Worm (Caenorhabditis elegans): ENCODE measurements around the gene dcn-1.

dcn-1 gene

DNA sequence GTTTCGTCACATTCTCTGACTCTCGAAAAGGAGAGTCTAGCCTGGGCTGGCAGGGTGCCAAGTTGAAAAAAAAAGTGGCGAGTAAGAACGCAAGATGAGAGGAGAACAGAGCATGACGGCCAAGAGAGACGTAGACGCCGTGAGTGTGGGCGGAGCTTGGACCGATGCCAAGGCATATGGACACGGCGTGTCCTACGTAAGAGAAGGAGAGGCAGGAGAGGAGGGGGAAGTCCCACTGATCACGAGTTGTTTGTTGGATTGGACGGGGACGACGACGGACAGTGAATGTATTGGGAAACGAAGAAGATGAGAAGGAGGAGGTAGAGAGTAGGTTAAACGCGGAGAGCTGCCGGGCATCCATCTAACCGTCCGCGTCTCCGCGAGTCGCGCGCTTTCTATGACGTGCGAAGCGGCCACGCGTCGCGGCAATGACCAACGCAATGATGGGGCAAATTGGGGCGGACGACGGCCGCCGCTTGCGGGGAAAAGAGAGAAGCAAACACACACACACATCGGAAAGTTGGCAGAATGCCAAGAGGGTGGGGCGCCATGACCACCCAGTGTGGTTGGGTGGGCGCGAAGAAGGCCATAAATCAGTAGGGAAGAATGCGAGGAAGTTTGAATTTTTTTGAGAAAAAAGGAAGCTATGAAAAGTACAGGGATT lies 31.6 kb upstream of the dcn-1 start (continued):
- peak; percentile 99 for TF ChIP-seq lin-40 (tag; optimal IDR thresholded peaks at IDR 0.05)
- no peak for TF ChIP-seq madf-8 (GFP tag; conservative IDR thresholded peaks at IDR 0.05)
- no peak for TF ChIP-seq him-1 (tag; optimal IDR thresholded peaks at IDR 0.05)
- TF ChIP-seq F57C9.4 (tag; optimal IDR thresholded peaks at IDR 0.05) = no peak
- TF ChIP-seq C17E4.6 (GFP tag; IDR thresholded peaks at IDR 0.05) = peak; percentile 52; the same call in 1 of the 2 replicates
- TF ChIP-seq Y79H2A.3 (GFP tag; conservative IDR thresholded peaks at IDR 0.05) = no peak
- TF ChIP-seq sptf-2 (GFP tag; optimal IDR thresholded peaks at IDR 0.05) = no peak
- peak; percentile 61 for TF ChIP-seq akir-1 (GFP tag; optimal IDR thresholded peaks at IDR 0.05)

DNA sequence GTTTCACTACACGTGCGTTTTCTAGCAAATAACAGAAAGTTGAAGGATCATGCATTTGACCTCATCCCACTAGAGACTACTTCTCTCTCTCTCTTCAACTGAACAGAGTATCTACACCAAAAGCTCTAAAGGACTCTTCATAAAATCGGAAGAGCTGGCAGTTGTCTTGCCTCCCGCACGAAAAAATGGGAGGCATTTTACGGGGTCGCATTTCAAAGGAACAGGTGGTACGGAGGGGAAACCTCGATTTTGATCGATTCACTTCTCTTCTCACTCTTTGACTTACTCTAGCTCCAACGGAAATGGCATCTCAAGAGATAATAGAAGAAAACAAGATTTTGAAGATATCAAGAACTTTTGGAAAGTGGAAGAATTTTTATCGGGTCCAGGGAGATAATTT lies 30.5 kb upstream of the dcn-1 start:
- TF ChIP-seq nfyb-1 (GFP tag; IDR thresholded peaks at IDR 0.05) (no peak), hrde-1 (tag; optimal IDR thresholded peaks at IDR 0.05; ENCODE audit: borderline replicate concordance) (no peak), lsl-1 (GFP tag; optimal IDR thresholded peaks at IDR 0.05) (no peak), nfya-2 (GFP tag; IDR thresholded peaks at IDR 0.05) (no peak), F55B11.4 (tag; optimal IDR thresholded peaks at IDR 0.05; ENCODE audit: borderline replicate concordance, insufficient read depth) (no peak)

- TF ChIP-seq tbp1 (GFP tag; optimal IDR thresholded peaks at IDR 0.05) (peak; percentile 43), B0336.3 (GFP tag; IDR thresholded peaks at IDR 0.05) (peak; percentile 76), B0261.1 (tag; optimal IDR thresholded peaks at IDR 0.05) (no peak), hrde-1 (tag; optimal IDR thresholded peaks at IDR 0.05; ENCODE audit: borderline replicate concordance) (no peak), tbx-9 (tag; optimal IDR thresholded peaks at IDR 0.05; ENCODE audit: borderline replicate concordance) (no peak), xnd-1 (tag; optimal IDR thresholded peaks at IDR 0.05) (no peak), athp-1 (tag; optimal IDR thresholded peaks at IDR 0.05) (no peak), K11D2.4 (GFP tag; IDR thresholded peaks at IDR 0.05) (peak; percentile 75), Y79H2A.3 (GFP tag; conservative IDR thresholded peaks at IDR 0.05) (no peak), F23B12.7 (tag; optimal IDR thresholded peaks at IDR 0.05; ENCODE audit: insufficient read depth) (no peak), F10E7.11 (tag; optimal IDR thresholded peaks at IDR 0.05) (no peak), C06A6.2 (GFP tag; conservative IDR thresholded peaks at IDR 0.05) (no peak; the same call in 1 of the 2 replicates), attf-6 (GFP tag; IDR thresholded peaks at IDR 0.05) (no peak), ekl-4 (GFP tag; IDR thresholded peaks at IDR 0.05) (no peak), lir-1 (GFP tag; conservative IDR thresholded peaks at IDR 0.05) (0 out of 2 replicates have a peak, but pooled peaks have one; percentile 29), zfh-2 (GFP tag; conservative IDR thresholded peaks at IDR 0.05) (peak; percentile 73), B0035.1 (tag; optimal IDR thresholded peaks at IDR 0.05) (no peak), ceh-100 (GFP tag; IDR thresholded peaks at IDR 0.05) (no peak), Y56A3A.18 (GFP tag; IDR thresholded peaks at IDR 0.05) (no peak), him-1 (tag; optimal IDR thresholded peaks at IDR 0.05) (no peak), ztf-25 (GFP tag; IDR thresholded peaks at IDR 0.05) (no peak), attf-5 (GFP tag; optimal IDR thresholded peaks at IDR 0.05) (peak; percentile 85), snpc-4 (GFP tag; optimal IDR thresholded peaks at IDR 0.05) (no peak), snpc-4 (tag; optimal IDR thresholded peaks at IDR 0.05) (peak in 3 of 4 experiments; percentile 20 to 57 (median 52)), ets-4 (GFP tag; optimal IDR thresholded peaks at IDR 0.05) (peak; percentile 40), nfya-2 (GFP tag; IDR thresholded peaks at IDR 0.05) (no peak), hsf-1 (GFP tag; IDR thresholded peaks at IDR 0.05) (no peak), dox-1 (GFP tag; IDR thresholded peaks at IDR 0.05) (peak; percentile 78), K12H6.12 (tag; optimal IDR thresholded peaks at IDR 0.05) (no peak), madf-8 (GFP tag; conservative IDR thresholded peaks at IDR 0.05) (no peak), lin-35 (GFP tag; optimal IDR thresholded peaks at IDR 0.05) (no peak), dpl-1 (GFP tag; optimal IDR thresholded peaks at IDR 0.05) (no peak), cebp-1 (GFP tag; IDR thresholded peaks at IDR 0.05) (no peak), cebp-1 (tag; optimal IDR thresholded peaks at IDR 0.05) (peak; percentile 77), F57C9.4 (tag; optimal IDR thresholded peaks at IDR 0.05) (no peak), sptf-2 (GFP tag; optimal IDR thresholded peaks at IDR 0.05) (no peak), ztf-6 (GFP tag; IDR thresholded peaks at IDR 0.05) (no peak)
Observed at ce11 chrIII:4284732-4285165, 29.0 kb upstream of the dcn-1 start.
